Fruit fly (Drosophila melanogaster): ENCODE results near the gene CG12065.

Gene CG12065

dm6 chrX:8579097-8579496, 5.0 kb downstream of the CG12065 start:
- TF ChIP-seq CG8478 (optimal IDR thresholded peaks at IDR 0.05): no peak
- TF ChIP-seq Dll (optimal IDR thresholded peaks at IDR 0.05): no peak
- TF ChIP-seq psq (optimal IDR thresholded peaks at IDR 0.05): no peak
- TF ChIP-seq EcR (GFP tag; optimal IDR thresholded peaks at IDR 0.05): no peak

dm6 chrX:8579875-8580274, 5.8 kb downstream of the CG12065 start:
- TF ChIP-seq pan (optimal IDR thresholded peaks at IDR 0.05) (no peak), psq (optimal IDR thresholded peaks at IDR 0.05) (no peak), CG8478 (optimal IDR thresholded peaks at IDR 0.05) (no peak), Dll (optimal IDR thresholded peaks at IDR 0.05) (no peak), EcR (GFP tag; optimal IDR thresholded peaks at IDR 0.05) (no peak), usp (GFP tag; optimal IDR thresholded peaks at IDR 0.05) (no peak)

DNA sequence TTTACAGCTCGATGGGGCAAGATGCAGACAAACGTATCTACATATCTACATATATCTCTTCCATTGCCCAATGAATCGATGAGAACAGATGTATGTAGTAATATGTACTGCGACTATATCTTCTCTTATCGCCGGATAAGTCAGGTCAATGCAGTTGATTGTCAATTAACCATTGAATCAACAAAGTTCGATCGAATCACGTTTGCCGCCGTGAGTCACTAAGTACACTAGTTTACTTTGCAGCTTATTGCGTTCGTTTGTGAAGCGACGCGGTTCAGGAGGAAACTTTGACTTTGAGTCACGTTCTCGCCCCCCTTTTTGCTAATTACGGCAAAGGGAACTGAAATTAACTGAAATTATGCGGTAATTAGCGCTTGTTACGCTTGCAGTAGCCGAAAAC, 6.7 kb downstream of the CG12065 start:
- TF ChIP-seq CG8478 (optimal IDR thresholded peaks at IDR 0.05): no peak
- TF ChIP-seq Dll (optimal IDR thresholded peaks at IDR 0.05): no peak
- TF ChIP-seq usp (GFP tag; optimal IDR thresholded peaks at IDR 0.05): no peak
- no peak for TF ChIP-seq psq (optimal IDR thresholded peaks at IDR 0.05)
- TF ChIP-seq EcR (GFP tag; optimal IDR thresholded peaks at IDR 0.05): no peak
- no peak for TF ChIP-seq pan (optimal IDR thresholded peaks at IDR 0.05)

DNA sequence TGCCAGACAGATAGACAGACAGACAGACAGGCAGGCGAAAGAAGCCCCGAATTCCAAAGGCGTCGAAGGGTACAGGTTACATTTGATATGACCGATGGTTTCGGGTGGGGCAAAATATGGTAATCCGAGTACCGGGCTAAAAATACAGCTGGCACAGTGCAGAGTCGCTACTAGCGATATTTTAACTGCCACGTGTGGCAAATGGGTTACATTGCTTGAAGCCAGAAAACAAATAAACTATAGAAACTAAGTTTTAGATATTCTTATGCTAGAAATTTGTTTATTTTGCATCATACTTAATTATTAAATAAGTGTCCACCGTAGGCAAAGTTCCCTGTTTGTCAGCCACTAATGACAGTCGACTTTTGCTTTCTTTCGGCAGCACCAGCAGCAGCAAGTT, 9.1 kb downstream of the CG12065 start:
- TF ChIP-seq psq (optimal IDR thresholded peaks at IDR 0.05) (no peak), CG8478 (optimal IDR thresholded peaks at IDR 0.05) (no peak), usp (GFP tag; optimal IDR thresholded peaks at IDR 0.05) (no peak), Dll (optimal IDR thresholded peaks at IDR 0.05) (no peak), EcR (GFP tag; optimal IDR thresholded peaks at IDR 0.05) (no peak), pan (optimal IDR thresholded peaks at IDR 0.05) (no peak)

- TF ChIP-seq psq (optimal IDR thresholded peaks at IDR 0.05) (no peak), CG8478 (optimal IDR thresholded peaks at IDR 0.05) (no peak), Dll (optimal IDR thresholded peaks at IDR 0.05) (no peak), EcR (GFP tag; optimal IDR thresholded peaks at IDR 0.05) (no peak), usp (GFP tag; optimal IDR thresholded peaks at IDR 0.05) (no peak), pan (optimal IDR thresholded peaks at IDR 0.05) (no peak)
These were observed 14.6 kb downstream of the CG12065 start, which contains the start of gene CG12081 for dm6 chrX:8588607-8589171. CG12081 (plus strand) TSS chrX:8588811.

DNA sequence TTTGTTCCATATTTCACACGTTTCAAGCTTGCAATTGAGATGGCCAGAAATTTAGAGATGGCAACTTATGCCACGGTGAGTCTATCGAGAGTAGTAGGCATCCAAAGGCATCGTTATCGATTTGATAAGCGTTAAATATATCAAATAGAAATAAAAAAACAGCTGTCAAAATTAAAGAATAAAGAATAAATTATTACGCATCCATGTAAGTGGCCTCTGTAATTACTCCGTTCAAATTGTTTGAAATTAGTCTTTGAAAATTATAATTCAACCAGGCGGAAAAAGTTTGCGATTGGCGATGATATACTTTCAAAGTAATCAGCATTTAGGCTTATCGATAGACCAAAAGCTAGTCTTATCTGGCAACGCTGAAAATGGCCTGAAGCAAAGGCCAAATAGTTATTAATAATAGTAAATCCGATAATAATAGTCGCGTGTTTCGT, 17.6 kb downstream of the CG12065 start, which contains the start of the genes CG12659 and Crag:
Gene CG12659, minus strand, starts transcription at position 45 of the 443 bp plus-strand sequence.
Gene Crag, plus strand, starts transcription at position 347 of the 443 bp plus-strand sequence.
- TF ChIP-seq CG8478 (optimal IDR thresholded peaks at IDR 0.05) (no peak), EcR (GFP tag; optimal IDR thresholded peaks at IDR 0.05) (no peak)

dm6 chrX:8592437-8593158, 18.5 kb downstream of the CG12065 start:
- no peak for TF ChIP-seq EcR (GFP tag; optimal IDR thresholded peaks at IDR 0.05)

DNA sequence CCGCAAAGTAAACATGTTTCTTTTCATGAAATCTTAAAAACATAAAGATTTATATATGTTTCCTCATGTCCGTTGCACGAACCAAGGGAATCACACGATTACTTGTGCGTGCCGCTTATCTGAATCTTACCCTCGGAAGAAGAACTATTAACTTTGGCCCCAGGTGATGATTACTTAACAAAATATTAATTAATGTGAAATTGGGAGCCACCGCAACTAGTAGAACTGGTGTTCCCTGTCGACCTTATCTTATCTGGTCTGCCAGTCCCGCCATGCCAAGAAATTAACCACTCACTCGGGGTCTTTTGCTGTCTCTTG, 19.0 kb downstream of the CG12065 start:
- TF ChIP-seq CG8478 (optimal IDR thresholded peaks at IDR 0.05) (no peak), psq (optimal IDR thresholded peaks at IDR 0.05) (no peak)

DNA sequence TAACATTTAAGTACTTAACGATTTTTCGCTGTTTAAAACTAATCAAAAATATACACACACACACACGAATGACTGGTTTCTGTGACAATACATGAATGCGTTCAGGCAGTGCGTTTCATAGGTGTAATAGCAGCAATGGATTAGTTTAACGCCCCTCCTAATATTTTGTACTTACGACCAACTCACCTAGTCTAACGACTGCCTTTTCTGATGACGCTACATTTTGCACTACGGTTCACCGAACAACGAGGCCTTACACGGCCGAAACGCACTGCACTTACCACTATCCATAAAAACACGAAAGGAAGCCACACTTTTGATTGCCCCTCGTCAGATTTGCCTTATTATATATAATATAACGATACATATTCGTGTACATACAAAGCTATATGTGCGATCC, 27.1 kb downstream of the CG12065 start:
- TF ChIP-seq psq (optimal IDR thresholded peaks at IDR 0.05) (no peak), pan (optimal IDR thresholded peaks at IDR 0.05) (no peak), usp (GFP tag; optimal IDR thresholded peaks at IDR 0.05) (no peak), Dll (optimal IDR thresholded peaks at IDR 0.05) (no peak), EcR (GFP tag; optimal IDR thresholded peaks at IDR 0.05) (no peak), CG8478 (optimal IDR thresholded peaks at IDR 0.05) (no peak)

DNA sequence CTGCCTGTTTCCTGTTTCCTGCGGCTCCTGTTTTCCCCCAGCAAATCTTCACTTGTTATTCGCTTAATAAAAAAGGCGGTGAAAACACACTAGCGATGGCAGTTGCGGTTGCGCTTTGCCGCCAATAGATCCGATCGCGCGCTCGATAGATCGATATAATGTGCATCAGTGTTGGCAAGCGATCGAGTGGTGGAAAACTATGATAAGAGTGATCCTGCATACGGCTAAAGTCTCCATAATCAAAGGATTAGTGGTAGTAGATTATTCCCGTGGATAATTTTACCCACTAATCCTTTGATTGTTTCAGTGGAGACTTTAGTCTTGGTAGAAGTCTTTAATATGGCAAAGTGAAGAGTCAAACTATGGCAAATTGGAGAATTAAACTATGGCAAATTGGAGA, 32.1 kb downstream of the CG12065 start, which contains the start of gene Caf1-180:
Gene Caf1-180, minus strand, starts transcription at position 99 of the 400 bp plus-strand sequence.
- no peak for TF ChIP-seq psq (optimal IDR thresholded peaks at IDR 0.05)
- TF ChIP-seq CG8478 (optimal IDR thresholded peaks at IDR 0.05): no peak
- no peak for TF ChIP-seq pan (optimal IDR thresholded peaks at IDR 0.05)
- TF ChIP-seq Dll (optimal IDR thresholded peaks at IDR 0.05): no peak

DNA sequence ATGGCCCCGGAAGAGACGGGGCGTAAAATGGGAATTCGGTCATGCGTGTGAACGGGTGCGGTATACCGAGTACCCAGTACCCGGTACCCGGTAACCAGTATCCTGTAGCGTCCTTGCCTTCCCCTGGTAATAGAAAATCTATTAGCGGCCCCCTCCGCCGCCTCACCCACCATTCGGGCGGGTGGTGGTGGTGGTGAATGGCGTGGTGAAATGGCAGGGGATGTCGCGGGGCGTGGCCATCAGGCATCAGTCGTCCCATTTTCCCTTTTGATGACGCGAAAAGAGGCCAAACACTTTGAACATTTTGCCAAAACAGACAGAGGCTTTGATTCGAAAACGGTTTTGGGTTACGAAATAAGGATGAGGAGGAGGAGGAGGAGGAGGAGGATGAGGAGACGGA, 33.8 kb downstream of the CG12065 start:
- TF ChIP-seq usp (GFP tag; optimal IDR thresholded peaks at IDR 0.05) (no peak), psq (optimal IDR thresholded peaks at IDR 0.05) (no peak), pan (optimal IDR thresholded peaks at IDR 0.05) (no peak), Dll (optimal IDR thresholded peaks at IDR 0.05) (no peak), CG8478 (optimal IDR thresholded peaks at IDR 0.05) (no peak), EcR (GFP tag; optimal IDR thresholded peaks at IDR 0.05) (no peak)

DNA sequence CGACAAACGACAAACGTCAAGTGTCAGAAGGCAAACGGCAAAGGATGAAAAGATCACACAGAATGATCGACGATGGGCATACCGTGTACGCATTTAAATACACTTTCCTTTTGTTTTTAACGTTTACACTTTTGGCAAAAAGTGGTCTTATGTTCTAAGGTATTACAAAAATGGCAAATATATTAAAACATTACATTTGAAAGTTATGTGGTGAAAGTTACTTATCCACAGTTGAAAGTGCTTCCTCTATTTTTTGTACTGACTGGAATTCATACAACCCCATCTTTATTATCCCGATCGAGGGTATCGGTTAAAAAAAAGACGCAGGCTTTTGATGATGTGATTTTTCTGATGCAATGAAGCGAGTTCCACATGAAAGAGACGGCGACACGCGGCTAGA, 42.2 kb downstream of the CG12065 start:
- TF ChIP-seq Dll (optimal IDR thresholded peaks at IDR 0.05) (no peak), CG8478 (optimal IDR thresholded peaks at IDR 0.05) (no peak), usp (GFP tag; optimal IDR thresholded peaks at IDR 0.05) (no peak), EcR (GFP tag; optimal IDR thresholded peaks at IDR 0.05) (no peak), pan (optimal IDR thresholded peaks at IDR 0.05) (no peak), psq (optimal IDR thresholded peaks at IDR 0.05) (no peak)

DNA sequence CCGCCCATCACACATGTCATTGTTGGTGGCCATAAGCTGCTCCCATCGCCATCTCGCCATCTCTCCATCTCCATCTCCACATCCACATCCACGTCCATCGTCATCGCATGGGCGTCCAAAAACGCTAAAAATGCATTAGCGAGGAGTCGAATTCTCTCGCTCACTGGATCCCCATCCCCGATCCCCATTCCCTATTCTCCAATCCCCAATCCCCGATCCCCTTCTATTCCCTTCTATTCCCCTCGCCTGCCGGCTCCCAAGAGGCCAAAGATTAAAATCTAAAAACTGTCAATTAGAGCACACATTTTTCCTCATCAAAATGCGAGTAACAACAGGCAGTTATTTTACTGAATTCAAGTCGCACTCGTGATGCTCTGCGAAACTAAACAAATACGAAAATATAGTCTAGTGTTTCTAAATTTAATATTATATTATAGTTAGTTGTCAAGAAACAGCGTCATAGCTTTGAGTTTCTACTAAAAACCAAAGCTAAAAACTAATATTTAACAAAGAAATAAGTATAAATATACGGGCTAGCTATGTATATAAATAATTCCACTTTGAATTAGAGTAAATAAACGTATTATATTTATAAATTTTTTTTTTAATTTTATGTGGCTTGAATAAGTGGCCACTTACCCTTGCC, 42.8 kb downstream of the CG12065 start:
- no peak for TF ChIP-seq Dll (optimal IDR thresholded peaks at IDR 0.05)
- TF ChIP-seq usp (GFP tag; optimal IDR thresholded peaks at IDR 0.05): no peak
- no peak for TF ChIP-seq CG8478 (optimal IDR thresholded peaks at IDR 0.05)
- no peak for TF ChIP-seq pan (optimal IDR thresholded peaks at IDR 0.05)
- TF ChIP-seq EcR (GFP tag; optimal IDR thresholded peaks at IDR 0.05): no peak
- TF ChIP-seq psq (optimal IDR thresholded peaks at IDR 0.05): no peak
